Worm (Caenorhabditis elegans) whole organism, early embryonic: ENCODE measurements around the gene C05C10.2.

Experiments
- B0310.2 ChIP-seq: sonication (generic microtip); optimal IDR thresholded peaks from 2 replicates; lab custom pipeline; 2016; ENCODE audit warnings: mild to moderate bottlenecking, missing genetic modification characterization, missing compliant biosample characterization
- F13C5.2 ChIP-seq: sonication (generic microtip); optimal IDR thresholded peaks from 2 replicates; lab custom pipeline; 2017; ENCODE audit warnings: mild to moderate bottlenecking, missing genetic modification characterization, inconsistent platforms, missing compliant biosample characterization
- aly-1 ChIP-seq: sonication (generic microtip); optimal IDR thresholded peaks from 2 replicates; lab custom pipeline; 2016; ENCODE audit warnings: missing genetic modification characterization, missing compliant biosample characterization
- ama-1 ChIP-seq: fragments of 150-350 bp; optimal IDR thresholded peaks from 2 replicates; lab custom pipeline; 2014
- ceh-13 ChIP-seq: fragments of 200-800 bp; sonication (Bioruptor generic); optimal IDR thresholded peaks from 2 replicates; lab custom pipeline; 2018; ENCODE audit warnings: mild to moderate bottlenecking, missing genetic modification characterization, missing compliant biosample characterization
- ceh-36 ChIP-seq: sonication (generic microtip); optimal IDR thresholded peaks from 2 replicates; lab custom pipeline; 2016; ENCODE audit warnings: missing genetic modification characterization, inconsistent platforms, missing compliant biosample characterization
- ets-7 ChIP-seq: sonication (generic microtip); optimal IDR thresholded peaks from 2 replicates; lab custom pipeline; 2016; ENCODE audit warnings: missing genotype, missing genetic modification characterization, missing compliant biosample characterization
- flt-1 ChIP-seq: fragments of 200-800 bp; sonication (Bioruptor generic); IDR thresholded peaks from 2 replicates; pipeline ENCODE4 v1.3.6; 2022; ENCODE audit warnings: missing genetic modification characterization, missing compliant biosample characterization
- hmg-4 ChIP-seq: fragments of 200-800 bp; sonication (Bioruptor generic); optimal IDR thresholded peaks from 2 replicates; lab custom pipeline; 2018; ENCODE audit warnings: mild to moderate bottlenecking, missing genetic modification characterization, missing compliant biosample characterization
- hnd-1 ChIP-seq: sonication (generic microtip); optimal IDR thresholded peaks from 2 replicates; lab custom pipeline; 2016; ENCODE audit warnings: missing genetic modification characterization, missing compliant biosample characterization
- pes-1 ChIP-seq: fragments of 200-800 bp; sonication (Bioruptor generic); IDR thresholded peaks from 2 replicates; pipeline ENCODE4 v1.3.6; 2022; ENCODE audit warnings: missing genetic modification reagents, missing genetic modification characterization, missing compliant biosample characterization
- scrt-1 ChIP-seq: fragments of 200-800 bp; sonication (Bioruptor generic); IDR thresholded peaks from 2 replicates; pipeline ENCODE4 v1.3.6; 2022; ENCODE audit warnings: missing genetic modification characterization, missing compliant biosample characterization
- sea-1 ChIP-seq: fragments of 200-800 bp; sonication (Bioruptor generic); conservative IDR thresholded peaks from 2 replicates; pipeline ENCODE4 v1.3.6; 2022; ENCODE audit warnings: missing genetic modification characterization, missing compliant biosample characterization
- tbx-11 ChIP-seq: fragments of 200-800 bp; sonication (Bioruptor generic); IDR thresholded peaks from 2 replicates; pipeline ENCODE4 v1.3.6; 2022; ENCODE audit warnings: missing genetic modification characterization, missing compliant biosample characterization
- tbx-37 ChIP-seq: fragments of 200-800 bp; sonication (Bioruptor generic); conservative IDR thresholded peaks from 2 replicates; pipeline ENCODE4 v1.3.6; 2022; ENCODE audit warnings: missing genetic modification reagents, missing genetic modification characterization, missing compliant biosample characterization
- tra-4 ChIP-seq: sonication (generic microtip); optimal IDR thresholded peaks from 2 replicates; lab custom pipeline; 2017; ENCODE audit warnings: missing genetic modification characterization, missing compliant biosample characterization

Gene C05C10.2

ce11 chrII:9888549-9888948 is 33.5 kb upstream of the C05C10.2 start:
- no peak for TF ChIP-seq aly-1

ce11 chrII:9891031-9891689 is 30.9 kb upstream of the C05C10.2 start, which contains the start of gene vgln-1:
Gene vgln-1 (minus strand): TSS chrII:9891081.
- TF ChIP-seq ets-7 (tag; lab: Kevin White, UChicago) (no peak), ceh-36 (tag; lab: Kevin White, UChicago) (no peak), sea-1 (GFP tag; lab: Robert Waterston, UW) (no peak), hmg-4 (GFP tag; lab: Kevin White, UChicago) (no peak), ceh-13 (GFP tag; lab: Kevin White, UChicago) (no peak), aly-1 (no peak), tra-4 (tag; lab: Kevin White, UChicago) (no peak), scrt-1 (GFP tag; lab: Robert Waterston, UW) (no peak), hnd-1 (no peak)

ce11 chrII:9891823-9892222 is 30.2 kb upstream of the C05C10.2 start:
- TF ChIP-seq ets-7 (tag; lab: Kevin White, UChicago): no peak
- TF ChIP-seq hnd-1: no peak
- no peak for TF ChIP-seq ceh-13 (GFP tag; lab: Kevin White, UChicago)

ce11 chrII:9892409-9892808 is 29.6 kb upstream of the C05C10.2 start, which contains the start of gene C08H9.16:
Gene C08H9.16 (plus strand): TSS chrII:9892778.
- TF ChIP-seq hnd-1 (no peak), ceh-36 (tag; lab: Kevin White, UChicago) (no peak), scrt-1 (GFP tag; lab: Robert Waterston, UW) (no peak), hmg-4 (GFP tag; lab: Kevin White, UChicago) (no peak), ceh-13 (GFP tag; lab: Kevin White, UChicago) (no peak), ets-7 (tag; lab: Kevin White, UChicago) (no peak), tbx-11 (GFP tag; lab: Robert Waterston, UW) (no peak), tbx-37 (GFP tag; lab: Robert Waterston, UW) (no peak)

ce11 chrII:9894435-9894834 is 27.6 kb upstream of the C05C10.2 start, which contains the start of gene F26C11.1:
Gene F26C11.1 (plus strand): TSS chrII:9894735.
- TF ChIP-seq ama-1 (lab: Kevin White, UChicago) (no peak), aly-1 (no peak)

- TF ChIP-seq ceh-36 (tag; lab: Kevin White, UChicago): no peak
Measured at ce11 chrII:9895173-9895572, 26.8 kb upstream of the C05C10.2 start.

- TF ChIP-seq F13C5.2 (tag; lab: Kevin White, UChicago) (no peak), flt-1 (GFP tag; lab: Robert Waterston, UW) (no peak), tbx-11 (GFP tag; lab: Robert Waterston, UW) (no peak), ceh-36 (tag; lab: Kevin White, UChicago) (no peak), scrt-1 (GFP tag; lab: Robert Waterston, UW) (no peak), sea-1 (GFP tag; lab: Robert Waterston, UW) (no peak), pes-1 (GFP tag; lab: Robert Waterston, UW) (no peak), B0310.2 (no peak)
Measured at ce11 chrII:9898744-9899143, 23.3 kb upstream of the C05C10.2 start.

ce11 chrII:9900276-9900675 is 21.7 kb upstream of the C05C10.2 start, which contains the start of gene unc-4:
Gene unc-4 (minus strand): TSS chrII:9900376.
- TF ChIP-seq ama-1 (lab: Kevin White, UChicago) (no peak), ceh-13 (GFP tag; lab: Kevin White, UChicago) (no peak), flt-1 (GFP tag; lab: Robert Waterston, UW) (no peak), B0310.2 (no peak), pes-1 (GFP tag; lab: Robert Waterston, UW) (no peak), F13C5.2 (tag; lab: Kevin White, UChicago) (no peak), ceh-36 (tag; lab: Kevin White, UChicago) (no peak), hnd-1 (no peak), tbx-37 (GFP tag; lab: Robert Waterston, UW) (no peak), tra-4 (tag; lab: Kevin White, UChicago) (no peak)

- TF ChIP-seq aly-1 (no peak), B0310.2 (no peak), ceh-13 (GFP tag; lab: Kevin White, UChicago) (no peak), hmg-4 (GFP tag; lab: Kevin White, UChicago) (no peak)
Measured at ce11 chrII:9904459-9904858, 17.6 kb upstream of the C05C10.2 start.

ce11 chrII:9914999-9915398 is 7.0 kb upstream of the C05C10.2 start, which contains the start of gene F26C11.3:
Gene F26C11.3 (minus strand): TSS chrII:9915099.
- no peak for TF ChIP-seq ceh-36 (tag; lab: Kevin White, UChicago)
- TF ChIP-seq ets-7 (tag; lab: Kevin White, UChicago): no peak
- TF ChIP-seq scrt-1 (GFP tag; lab: Robert Waterston, UW): no peak
- no peak for TF ChIP-seq flt-1 (GFP tag; lab: Robert Waterston, UW)
- no peak for TF ChIP-seq tbx-11 (GFP tag; lab: Robert Waterston, UW)
